Worm (Caenorhabditis elegans) whole organism, young adult: ENCODE measurements around the gene metl-6.

Source experiments
- B0261.1 ChIP-seq: sonication (generic microtip); optimal IDR thresholded peaks from 2 replicates; lab custom pipeline; 2016; ENCODE audit warnings: mild to moderate bottlenecking, missing genetic modification characterization, moderate library complexity, missing compliant biosample characterization
- Y95B8A.8 ChIP-seq: fragments of 200-800 bp; sonication (Bioruptor generic); IDR thresholded peaks from 2 replicates; pipeline ENCODE4 v1.3.6; 2022; ENCODE audit warnings: missing genetic modification reagents, missing genetic modification characterization, missing compliant biosample characterization
- athp-1 ChIP-seq: sonication (generic microtip); optimal IDR thresholded peaks from 2 replicates; lab custom pipeline; 2017; ENCODE audit warnings: mild to moderate bottlenecking, missing genetic modification characterization, missing compliant biosample characterization
- ceh-100 ChIP-seq: fragments of 200-800 bp; sonication (Bioruptor generic); IDR thresholded peaks from 2 replicates; pipeline ENCODE4 v1.3.6; 2022; ENCODE audit warnings: missing genetic modification reagents, missing genetic modification characterization, missing compliant biosample characterization
- ceh-79 ChIP-seq: sonication (generic microtip); optimal IDR thresholded peaks from 2 replicates; lab custom pipeline; 2017; ENCODE audit warnings: mild to moderate bottlenecking, missing genetic modification characterization, missing compliant biosample characterization
- madf-3 ChIP-seq: fragments of 200-800 bp; sonication (Bioruptor generic); IDR thresholded peaks from 2 replicates; pipeline ENCODE4 v1.3.6; 2022; ENCODE audit warnings: missing genetic modification reagents, missing genetic modification characterization, missing compliant biosample characterization
- nhr-120 ChIP-seq: fragments of 200-800 bp; sonication (Bioruptor generic); IDR thresholded peaks from 2 replicates; pipeline ENCODE4 v1.3.6; 2022; ENCODE audit warnings: missing genetic modification characterization, missing compliant biosample characterization
- somi-1 ChIP-seq: fragments of 200-800 bp; sonication (Bioruptor generic); optimal IDR thresholded peaks from 2 replicates; lab custom pipeline; 2018; ENCODE audit warnings: mild to moderate bottlenecking, missing genetic modification characterization, missing compliant biosample characterization
- tbp1 ChIP-seq: fragments of 200-800 bp; sonication (Bioruptor generic); optimal IDR thresholded peaks from 2 replicates; lab custom pipeline; 2018; ENCODE audit warnings: mild to moderate bottlenecking, missing genetic modification characterization, missing compliant biosample characterization
- unc-62 ChIP-seq: fragments of 150-350 bp; optimal IDR thresholded peaks from 2 replicates; lab custom pipeline; 2014; ENCODE audit warnings: missing biosample characterization, missing genetic modification reagents, missing genetic modification characterization

ce11 chrIII:3914049-3914448 lies 7.5 kb downstream of the metl-6 start, which contains the start of gene pat-3:
- TF ChIP-seq unc-62 (GFP tag; lab: Kevin White, UChicago) (no peak), Y95B8A.8 (GFP tag; lab: Robert Waterston, UW) (no peak), athp-1 (tag; lab: Kevin White, UChicago) (no peak), ceh-79 (tag; lab: Kevin White, UChicago) (no peak), ceh-100 (GFP tag; lab: Robert Waterston, UW) (no peak), nhr-120 (GFP tag; lab: Robert Waterston, UW) (no peak), tbp1 (GFP tag; lab: Kevin White, UChicago) (no peak), B0261.1 (tag; lab: Kevin White, UChicago) (no peak), madf-3 (GFP tag; lab: Robert Waterston, UW) (no peak), somi-1 (GFP tag; lab: Kevin White, UChicago) (no peak)
